Fruit fly (Drosophila melanogaster): ENCODE results near the gene CG31231.

DNA sequence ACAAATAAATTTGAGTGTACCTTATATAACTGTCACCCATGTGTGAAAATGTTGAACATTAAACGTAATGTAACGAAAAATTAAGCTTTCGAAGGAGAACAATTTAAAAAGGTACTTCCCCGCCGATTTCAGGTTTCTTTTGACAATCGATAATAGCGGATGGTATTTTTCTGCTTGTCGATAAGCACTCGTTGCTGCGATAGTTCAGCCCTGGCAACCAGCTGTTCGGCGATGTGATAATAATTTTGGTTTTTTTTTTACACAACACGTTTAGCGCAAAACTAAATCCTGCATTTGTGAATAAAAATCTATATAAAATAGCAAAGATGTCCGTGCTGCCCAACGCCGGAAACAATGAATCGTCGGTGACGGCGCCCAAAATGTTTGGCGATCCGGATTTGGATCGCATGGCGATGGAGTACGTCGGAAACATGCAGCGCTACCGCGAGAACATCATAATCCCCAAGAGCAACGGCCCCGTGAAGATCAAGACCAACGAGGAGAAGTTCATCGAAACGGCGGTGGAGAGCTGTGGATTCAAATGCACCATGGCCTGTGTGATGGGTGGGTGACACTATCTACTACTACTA, 2.6 kb downstream of the CG31231 start, which contains the start of gene CG31229:
- TF ChIP-seq psq (GFP tag; optimal IDR thresholded peaks at IDR 0.05): no peak
- TF ChIP-seq Dfd (GFP tag; optimal IDR thresholded peaks at IDR 0.05): no peak
- no peak for TF ChIP-seq HLH106 (tag; optimal IDR thresholded peaks at IDR 0.05)
- no peak for TF ChIP-seq dsf (GFP tag; optimal IDR thresholded peaks at IDR 0.05; ENCODE audit: borderline replicate concordance)
- no peak for TF ChIP-seq CG32264 (GFP tag; optimal IDR thresholded peaks at IDR 0.05)
- TF ChIP-seq CrebA (GFP tag; optimal IDR thresholded peaks at IDR 0.05; ENCODE audit: borderline replicate concordance): no peak

All from whole organism, wandering third instar larva.